Fruit fly (Drosophila melanogaster) whole organism, embryonic: ENCODE data around the gene Frq2.

Experiments used
- ATbp ChIP-seq: fragments of 200-800 bp; sonication (Bioruptor generic); optimal IDR thresholded peaks from 2 replicates; lab custom pipeline; 2017; ENCODE audit warnings: missing biosample characterization, mild to moderate bottlenecking, missing genetic modification characterization, missing genetic modification reagents
- Aef1 ChIP-seq: fragments of 200-800 bp; sonication (Bioruptor generic); IDR thresholded peaks from 3 replicates; pipeline ENCODE4 v1.3.6; 2022; ENCODE audit warnings: missing biosample characterization, missing genetic modification characterization
- Antp ChIP-seq: fragments of 200-800 bp; sonication (Bioruptor generic); optimal IDR thresholded peaks from 3 replicates; lab custom pipeline; 2016; ENCODE audit warnings: missing biosample characterization, missing genetic modification characterization
- Atf6 ChIP-seq: fragments of 200-800 bp; sonication (Bioruptor generic); IDR thresholded peaks from 2 replicates; pipeline ENCODE4 v1.3.6; 2022; ENCODE audit warnings: missing biosample characterization, missing genetic modification characterization
- Bgb ChIP-seq: fragments of 200-800 bp; sonication (Bioruptor generic); IDR thresholded peaks from 2 replicates; pipeline ENCODE4 v1.3.6; 2022; ENCODE audit warnings: missing biosample characterization, missing genetic modification characterization; ENCODE audit not compliant: partially characterized antibody
- CG10959 ChIP-seq: fragments of 200-800 bp; sonication (Bioruptor generic); IDR thresholded peaks from 2 replicates; pipeline ENCODE4 v1.3.6; 2022; ENCODE audit warnings: missing biosample characterization, missing genetic modification characterization
- CG11247 ChIP-seq: fragments of 200-800 bp; sonication (Bioruptor generic); IDR thresholded peaks from 2 replicates; pipeline ENCODE4 v1.3.6; 2022; ENCODE audit warnings: missing biosample characterization, missing genetic modification characterization
- CG11398 ChIP-seq: fragments of 200-800 bp; sonication (Bioruptor generic); optimal IDR thresholded peaks from 2 replicates; lab custom pipeline; 2016; ENCODE audit warnings: missing biosample characterization, missing genetic modification characterization
- CG11696 ChIP-seq: fragments of 200-800 bp; sonication (Bioruptor generic); IDR thresholded peaks from 2 replicates; pipeline ENCODE4 v1.3.6; 2022; ENCODE audit warnings: missing biosample characterization, missing genetic modification characterization
- CG13424 ChIP-seq: fragments of 200-800 bp; sonication (Bioruptor generic); optimal IDR thresholded peaks from 2 replicates; lab custom pipeline; 2019; ENCODE audit warnings: missing biosample characterization, mild to moderate bottlenecking, missing genetic modification characterization, moderate library complexity
- CG1603 ChIP-seq: fragments of 200-800 bp; sonication (Bioruptor generic); optimal IDR thresholded peaks from 2 replicates; lab custom pipeline; 2019; ENCODE audit warnings: missing biosample characterization, mild to moderate bottlenecking, missing genetic modification characterization, moderate library complexity
- CG16815 ChIP-seq: fragments of 200-800 bp; sonication (Bioruptor generic); optimal IDR thresholded peaks from 3 replicates; lab custom pipeline; 2017; ENCODE audit warnings: missing biosample characterization, mild to moderate bottlenecking, missing genetic modification characterization
- CG17328 ChIP-seq: fragments of 200-800 bp; sonication (Bioruptor generic); IDR thresholded peaks from 2 replicates; pipeline ENCODE4 v1.3.6; 2022; ENCODE audit warnings: missing biosample characterization, missing genetic modification characterization
- CG18011 ChIP-seq: fragments of 200-800 bp; sonication (Bioruptor generic); optimal IDR thresholded peaks from 2 replicates; lab custom pipeline; 2017; ENCODE audit warnings: missing biosample characterization, missing genetic modification characterization, mild to moderate bottlenecking, moderate library complexity, missing genotype
- CG1832 ChIP-seq: fragments of 200-800 bp; sonication (Bioruptor generic); optimal IDR thresholded peaks from 2 replicates; lab custom pipeline; 2017; ENCODE audit warnings: missing biosample characterization, mild to moderate bottlenecking, missing genetic modification characterization, inconsistent platforms
- CG2120 ChIP-seq: fragments of 200-800 bp; sonication (Bioruptor generic); optimal IDR thresholded peaks from 3 replicates; lab custom pipeline; 2016; ENCODE audit warnings: missing biosample characterization, missing genetic modification characterization
- CG2712 ChIP-seq: fragments of 200-800 bp; optimal IDR thresholded peaks from 3 replicates; lab custom pipeline; 2019; ENCODE audit warnings: missing biosample characterization, mild to moderate bottlenecking, missing genetic modification characterization, moderate library complexity
- CG8281 ChIP-seq: fragments of 200-800 bp; sonication (Bioruptor generic); optimal IDR thresholded peaks from 2 replicates; lab custom pipeline; 2018; ENCODE audit warnings: missing biosample characterization, mild to moderate bottlenecking, missing genetic modification characterization, moderate library complexity
- CG8944 ChIP-seq: fragments of 200-800 bp; sonication (Bioruptor generic); optimal IDR thresholded peaks from 3 replicates; lab custom pipeline; 2016; ENCODE audit warnings: missing biosample characterization, missing genetic modification characterization
- Deaf1 ChIP-seq: fragments of 200-800 bp; optimal IDR thresholded peaks from 3 replicates; lab custom pipeline; 2019; ENCODE audit warnings: missing biosample characterization, mild to moderate bottlenecking, missing genetic modification characterization, moderate library complexity
- ERR ChIP-seq: fragments of 200-800 bp; sonication (Bioruptor generic); optimal IDR thresholded peaks from 2 replicates; lab custom pipeline; 2016; ENCODE audit warnings: missing biosample characterization, missing genetic modification characterization
- Hmr ChIP-seq: fragments of 200-800 bp; sonication (Bioruptor generic); optimal IDR thresholded peaks from 3 replicates; lab custom pipeline; 2017; ENCODE audit warnings: mild to moderate bottlenecking, missing biosample characterization, missing genetic modification reagents, missing genetic modification characterization
- Jarid2 ChIP-seq: fragments of 200-800 bp; sonication (Bioruptor generic); optimal IDR thresholded peaks from 3 replicates; lab custom pipeline; 2017; ENCODE audit warnings: mild to moderate bottlenecking, missing biosample characterization, missing genetic modification reagents, missing genetic modification characterization
- Lhr ChIP-seq: fragments of 200-800 bp; sonication (Bioruptor generic); optimal IDR thresholded peaks from 3 replicates; lab custom pipeline; 2017; ENCODE audit warnings: mild to moderate bottlenecking, missing biosample characterization, missing genetic modification reagents, missing genetic modification characterization
- Mes4 ChIP-seq: fragments of 200-800 bp; sonication (Bioruptor generic); optimal IDR thresholded peaks from 2 replicates; lab custom pipeline; 2016; ENCODE audit warnings: missing biosample characterization, missing genetic modification characterization
- NC2β ChIP-seq: fragments of 200-800 bp; sonication (Bioruptor generic); optimal IDR thresholded peaks from 2 replicates; lab custom pipeline; 2016; ENCODE audit warnings: missing biosample characterization, missing genetic modification characterization
- al ChIP-seq: fragments of 200-800 bp; sonication (Bioruptor generic); IDR thresholded peaks from 2 replicates; pipeline ENCODE4 v1.3.6; 2022; ENCODE audit warnings: missing biosample characterization, missing genetic modification characterization
- ara ChIP-seq: fragments of 200-800 bp; sonication (Bioruptor generic); IDR thresholded peaks from 2 replicates; pipeline ENCODE4 v1.3.6; 2022; ENCODE audit warnings: missing biosample characterization, missing genetic modification characterization
- bbx ChIP-seq: fragments of 200-800 bp; sonication (Bioruptor generic); IDR thresholded peaks from 2 replicates; pipeline ENCODE4 v1.3.6; 2022; ENCODE audit warnings: missing biosample characterization, missing genetic modification characterization; ENCODE audit not compliant: partially characterized antibody
- bowl ChIP-seq: fragments of 200-800 bp; sonication (Bioruptor generic); IDR thresholded peaks from 2 replicates; pipeline ENCODE4 v1.3.6; 2022; ENCODE audit warnings: missing biosample characterization, missing genetic modification characterization
- chinmo ChIP-seq: fragments of 200-800 bp; sonication (Bioruptor generic); IDR thresholded peaks from 4 replicates; pipeline ENCODE4 v1.3.6; 2022; ENCODE audit warnings: missing biosample characterization, missing genetic modification characterization; ENCODE audit not compliant: partially characterized antibody
- crp ChIP-seq, 2 experiments: fragments of 200-800 bp; sonication (Bioruptor generic); optimal IDR thresholded peaks; 2 replicates in 1 of 2; 3 replicates in 1 of 2; lab custom pipeline; 2017; ENCODE audit warnings: missing biosample characterization in 2 of 2, missing genetic modification characterization in 2 of 2, mild to moderate bottlenecking in 1 of 2, moderate library complexity in 1 of 2
- cwo ChIP-seq: fragments of 200-800 bp; sonication (Bioruptor generic); optimal IDR thresholded peaks from 3 replicates; lab custom pipeline; 2017; ENCODE audit warnings: missing biosample characterization, missing genetic modification characterization, mild to moderate bottlenecking, moderate library complexity, missing genetic modification reagents
- dm ChIP-seq: fragments of 200-800 bp; sonication (Bioruptor generic); optimal IDR thresholded peaks from 3 replicates; lab custom pipeline; 2016; ENCODE audit warnings: missing biosample characterization, missing genetic modification characterization
- ewg ChIP-seq: fragments of 200-800 bp; sonication (Bioruptor generic); optimal IDR thresholded peaks from 3 replicates; lab custom pipeline; 2017; ENCODE audit warnings: mild to moderate bottlenecking, missing biosample characterization, missing genetic modification reagents, missing genetic modification characterization
- eyg ChIP-seq: fragments of 200-800 bp; sonication (Bioruptor generic); optimal IDR thresholded peaks from 3 replicates; lab custom pipeline; 2016; ENCODE audit warnings: missing biosample characterization, missing genetic modification characterization
- gce ChIP-seq: fragments of 200-800 bp; sonication (Bioruptor generic); IDR thresholded peaks from 3 replicates; pipeline ENCODE4 v1.3.6; 2022; ENCODE audit warnings: missing biosample characterization, missing genetic modification characterization
- hth ChIP-seq: fragments of >200 bp; optimal IDR thresholded peaks from 2 replicates; lab custom pipeline; 2017; ENCODE audit warnings: inconsistent platforms
- lov ChIP-seq, 2 experiments: fragments of 200-800 bp in 1 of 2; fragments of >200 bp in 1 of 2; sonication (Bioruptor generic) in 1 of 2; IDR thresholded peaks in 1 of 2; optimal IDR thresholded peaks in 1 of 2; 2 replicates in 1 of 2; 3 replicates in 1 of 2; pipeline versions ENCODE4 v1.3.6 to Lab custom; 2017 to 2022; ENCODE audit warnings: missing biosample characterization in 1 of 2, missing genetic modification characterization in 1 of 2
- maf-S ChIP-seq: fragments of 200-800 bp; sonication (Bioruptor generic); optimal IDR thresholded peaks from 2 replicates; lab custom pipeline; 2016; ENCODE audit warnings: missing biosample characterization, missing genetic modification characterization
- mirr ChIP-seq: fragments of 200-800 bp; sonication (Bioruptor generic); optimal IDR thresholded peaks from 3 replicates; lab custom pipeline; 2018; ENCODE audit warnings: missing biosample characterization, mild to moderate bottlenecking, missing genetic modification characterization
- nau ChIP-seq: fragments of 200-800 bp; sonication (Bioruptor generic); optimal IDR thresholded peaks from 3 replicates; lab custom pipeline; 2017; ENCODE audit warnings: missing biosample characterization, mild to moderate bottlenecking, missing genetic modification characterization, missing genetic modification reagents
- pb ChIP-seq: fragments of 200-800 bp; sonication (Bioruptor generic); optimal IDR thresholded peaks from 3 replicates; lab custom pipeline; 2016; ENCODE audit warnings: missing biosample characterization, missing genetic modification characterization
- pnt ChIP-seq: fragments of 200-800 bp; sonication (Bioruptor generic); optimal IDR thresholded peaks from 3 replicates; lab custom pipeline; 2016; ENCODE audit warnings: missing biosample characterization, missing genetic modification characterization
- sim ChIP-seq: fragments of 200-800 bp; sonication (Bioruptor generic); IDR thresholded peaks from 2 replicates; pipeline ENCODE4 v1.3.6; 2022; ENCODE audit warnings: missing biosample characterization, missing genetic modification characterization
- sqz ChIP-seq: fragments of 200-800 bp; sonication (Bioruptor generic); optimal IDR thresholded peaks from 3 replicates; lab custom pipeline; 2018; ENCODE audit warnings: missing biosample characterization, mild to moderate bottlenecking, missing genetic modification characterization
- toy ChIP-seq: fragments of 200-800 bp; sonication (Bioruptor generic); IDR thresholded peaks from 2 replicates; pipeline ENCODE4 v1.3.6; 2022; ENCODE audit warnings: missing biosample characterization, missing genetic modification characterization
- unc-4 ChIP-seq: fragments of 200-800 bp; sonication (Bioruptor generic); IDR thresholded peaks from 2 replicates; pipeline ENCODE4 v1.3.6; 2022; ENCODE audit warnings: missing biosample characterization, missing genetic modification characterization; ENCODE audit not compliant: partially characterized antibody

The Frq2 gene

DNA sequence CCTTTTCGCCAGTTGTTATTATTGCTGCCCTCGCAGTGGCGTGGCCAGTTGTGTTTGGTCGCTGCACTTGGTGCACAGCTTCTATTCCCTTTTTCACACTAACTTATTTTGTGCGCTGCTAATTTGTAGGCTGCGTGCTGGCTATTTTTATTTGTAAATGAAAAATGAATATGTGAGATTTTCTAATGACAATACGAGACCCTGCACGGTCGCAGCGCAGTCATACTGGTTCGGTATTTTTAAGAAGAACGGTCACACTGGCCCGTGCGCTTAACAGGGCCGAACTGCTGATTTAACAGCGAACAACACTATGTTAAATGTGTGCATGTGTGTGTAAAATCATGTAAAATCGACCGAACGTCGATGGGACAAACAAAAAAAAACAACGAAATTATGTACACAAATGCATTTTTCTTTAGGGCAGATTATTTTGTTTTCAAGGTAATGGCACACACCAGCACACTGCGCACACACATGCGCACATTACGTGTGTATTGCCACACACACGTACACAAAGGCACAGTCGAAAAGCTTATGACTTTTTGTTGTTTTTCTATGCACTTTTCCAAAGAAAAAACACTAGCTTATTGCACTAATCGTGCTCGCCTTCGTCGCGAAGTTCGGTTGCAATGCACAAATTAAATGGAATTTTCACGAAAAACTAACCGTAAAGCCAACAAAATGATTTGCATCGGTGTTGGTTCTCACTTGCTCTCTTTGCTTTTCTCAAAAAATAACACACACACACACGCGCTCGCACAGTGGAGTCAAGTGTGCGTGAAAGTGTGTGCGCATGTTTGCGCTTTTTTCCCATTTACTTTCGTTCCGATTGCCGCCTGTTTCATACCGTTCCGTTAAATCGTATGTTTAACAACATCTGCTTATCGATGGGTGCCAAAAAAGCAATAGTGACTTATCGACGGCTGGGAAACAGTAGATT, 40.2 kb upstream of the Frq2 start, which contains the start of gene ari-1 (continued):
- no peak for TF ChIP-seq CG2712 (tag; lab: Kevin White, UChicago)
- TF ChIP-seq cwo = no peak
- no peak for TF ChIP-seq lov (optimal IDR thresholded peaks at IDR 0.05; lab: Kevin White, UChicago)
- no peak for TF ChIP-seq lov (GFP tag; IDR thresholded peaks at IDR 0.05; lab: Robert Waterston, UW)
- TF ChIP-seq crp (GFP tag; optimal IDR thresholded peaks at IDR 0.05; lab: Kevin White, UChicago) = peak in 1 of 2 experiments; percentile 82
- no peak for TF ChIP-seq Atf6 (GFP tag; lab: Robert Waterston, UW)
- no peak for TF ChIP-seq NC2β (GFP tag; lab: Kevin White, UChicago)
- TF ChIP-seq bowl (GFP tag; lab: Robert Waterston, UW) = no peak
- TF ChIP-seq CG1832 (GFP tag; lab: Kevin White, UChicago) = no peak
- TF ChIP-seq eyg (GFP tag; lab: Kevin White, UChicago) = no peak
- no peak for TF ChIP-seq CG8944 (GFP tag; lab: Kevin White, UChicago)
- TF ChIP-seq Aef1 (GFP tag; lab: Robert Waterston, UW) = no peak
- TF ChIP-seq ERR (GFP tag; lab: Kevin White, UChicago) = no peak
- no peak for TF ChIP-seq Mes4 (GFP tag; lab: Kevin White, UChicago)
- TF ChIP-seq CG2120 = no peak
- TF ChIP-seq sim = no peak
- TF ChIP-seq CG11696 (GFP tag; lab: Robert Waterston, UW) = no peak
- TF ChIP-seq al = no peak
- TF ChIP-seq sqz (GFP tag; lab: Kevin White, UChicago) = peak; percentile 9
- TF ChIP-seq toy (GFP tag; lab: Robert Waterston, UW) = no peak
- no peak for TF ChIP-seq hth (lab: Kevin White, UChicago)
- TF ChIP-seq dm (GFP tag; lab: Kevin White, UChicago) = no peak
- TF ChIP-seq Deaf1 (tag; lab: Kevin White, UChicago) = peak; percentile 16
- no peak for TF ChIP-seq CG8281 (tag; lab: Kevin White, UChicago)
- peak; percentile 35 for TF ChIP-seq ATbp
- no peak for TF ChIP-seq CG11398
- no peak; the same call in 1 of the 2 replicates for TF ChIP-seq unc-4 (GFP tag; lab: Robert Waterston, UW)
- TF ChIP-seq CG11247 (GFP tag; lab: Robert Waterston, UW) = no peak
- TF ChIP-seq maf-S (GFP tag; lab: Kevin White, UChicago) = no peak
- 0 out of 4 replicates have a peak, but pooled peaks have one; percentile 53 for TF ChIP-seq chinmo (GFP tag; lab: Robert Waterston, UW)
- TF ChIP-seq CG10959 (GFP tag; lab: Robert Waterston, UW) = no peak
- TF ChIP-seq Jarid2 (GFP tag; lab: Kevin White, UChicago) = no peak
- TF ChIP-seq pb (GFP tag; lab: Kevin White, UChicago) = no peak
- no peak for TF ChIP-seq mirr (GFP tag; lab: Kevin White, UChicago)
- TF ChIP-seq pnt (GFP tag; lab: Kevin White, UChicago) = no peak
- TF ChIP-seq Lhr (GFP tag; lab: Kevin White, UChicago) = no peak
- peak; percentile 62 for TF ChIP-seq ewg (GFP tag; lab: Kevin White, UChicago)
- TF ChIP-seq Hmr (GFP tag; lab: Kevin White, UChicago) = peak; percentile 9
- peak; percentile 58 for TF ChIP-seq CG1603 (tag; lab: Kevin White, UChicago)
- no peak for TF ChIP-seq nau (GFP tag; lab: Kevin White, UChicago)
- TF ChIP-seq gce = no peak
- TF ChIP-seq ara (GFP tag; lab: Robert Waterston, UW) = no peak
- no peak for TF ChIP-seq CG18011
- no peak for TF ChIP-seq Antp (GFP tag; lab: Kevin White, UChicago)
- no peak for TF ChIP-seq CG13424 (tag; lab: Kevin White, UChicago)
- no peak for TF ChIP-seq CG17328 (GFP tag; lab: Robert Waterston, UW)
- TF ChIP-seq Bgb = peak; percentile 60; the same call in 1 of the 2 replicates
- TF ChIP-seq CG16815 (GFP tag; lab: Kevin White, UChicago) = no peak
- no peak for TF ChIP-seq bbx (GFP tag; lab: Robert Waterston, UW)
